Fruit fly (Drosophila melanogaster) S2 (cell line): Measurements from ENCODE around the gene CG32176.

Source experiments
- CG8478 ChIP-seq: fragments of >200 bp; optimal IDR thresholded peaks from 2 replicates; lab custom pipeline; 2018
- CTCF ChIP-seq, 2 experiments: fragments of >200 bp; optimal IDR thresholded peaks; 2 replicates each; lab custom pipeline; 2018

DNA sequence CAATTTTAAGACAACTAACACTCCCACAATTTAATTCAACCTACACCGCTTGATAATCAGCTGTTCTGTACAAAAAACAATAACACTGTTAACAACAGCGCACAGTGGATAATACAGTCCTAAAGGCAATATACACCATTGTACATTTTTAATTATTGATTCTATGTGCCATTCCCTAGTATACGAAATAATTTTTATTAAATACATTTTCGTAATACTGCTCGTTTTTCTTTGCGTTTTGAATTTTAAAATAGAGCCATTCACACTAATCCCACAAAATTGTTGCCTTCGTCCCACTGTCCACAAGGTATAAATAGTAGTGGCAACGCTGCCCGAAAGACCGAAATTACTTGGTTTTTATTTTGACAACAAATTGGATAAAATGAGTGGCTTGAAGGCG, at the start of gene CG32176, which contains the start of gene Coq4:
- no peak for TF ChIP-seq CG8478
- no peak for TF ChIP-seq CTCF (optimal IDR thresholded peaks at IDR 0.05; lab: Kevin White, UChicago)
